2 worm cellular contexts compared by ENCODE assay signal in genomic region chrII:8743379-8744173, ce11.
TF ChIP-seq lines count a peak whose summit lies in the region.

TSS of gene mak-1 (plus strand) at chrII:8744071.

TF ChIP-seq in whole organism, L2 larva, 48 proteins besides CTCF, POLR2A, EP300 and RAD21 (continued from another document):
- TF ChIP-seq nhr-129 (tag; optimal IDR thresholded peaks at IDR 0.05; lab: Kevin White, UChicago) (peak; percentile 58), nhr-12 (tag; optimal IDR thresholded peaks at IDR 0.05; lab: Kevin White, UChicago) (no peak)

TF ChIP-seq in whole organism, L4 larva, 104 proteins besides CTCF, POLR2A, EP300 and RAD21 (continued from another document):
- TF ChIP-seq lin-38 (GFP tag; IDR thresholded peaks at IDR 0.05; lab: Robert Waterston, UW), result 0 out of 2 replicates have a peak, but pooled peaks have one; percentile 21
- TF ChIP-seq lim-7 (GFP tag; IDR thresholded peaks at IDR 0.05; lab: Robert Waterston, UW), result no peak
- no peak for TF ChIP-seq F26F4.8 (GFP tag; conservative IDR thresholded peaks at IDR 0.05; lab: Robert Waterston, UW)
- TF ChIP-seq nhr-102 (tag; optimal IDR thresholded peaks at IDR 0.05; lab: Kevin White, UChicago), result peak; percentile 51
- no peak for TF ChIP-seq gei-8 (GFP tag; optimal IDR thresholded peaks at IDR 0.05; lab: Kevin White, UChicago)
- TF ChIP-seq mes-2 (tag; optimal IDR thresholded peaks at IDR 0.05; lab: Kevin White, UChicago; ENCODE audit: poor library complexity, severe bottlenecking), result peak; percentile 20
- TF ChIP-seq snpc-4 (tag; optimal IDR thresholded peaks at IDR 0.05; lab: Kevin White, UChicago), result no peak
- no peak for TF ChIP-seq zip-11 (GFP tag; IDR thresholded peaks at IDR 0.05; lab: Robert Waterston, UW)
- no peak for TF ChIP-seq zfp-3 (GFP tag; conservative IDR thresholded peaks at IDR 0.05; lab: Robert Waterston, UW)
- TF ChIP-seq Y5F2A.4 (GFP tag; optimal IDR thresholded peaks at IDR 0.05; lab: Kevin White, UChicago), result no peak
- TF ChIP-seq nhr-28 (tag; optimal IDR thresholded peaks at IDR 0.05; lab: Kevin White, UChicago), result peak; percentile 96
- TF ChIP-seq ces-1 (GFP tag; optimal IDR thresholded peaks at IDR 0.05; lab: Kevin White, UChicago), result no peak
- peak; percentile 39; the same call in 1 of the 2 replicates for TF ChIP-seq arid-1 (GFP tag; conservative IDR thresholded peaks at IDR 0.05; lab: Robert Waterston, UW)
- no peak for TF ChIP-seq dmd-8 (GFP tag; IDR thresholded peaks at IDR 0.05; lab: Robert Waterston, UW)
- TF ChIP-seq nhr-48 (tag; optimal IDR thresholded peaks at IDR 0.05; lab: Kevin White, UChicago), result peak; percentile 87
- TF ChIP-seq aly-2 (tag; optimal IDR thresholded peaks at IDR 0.05; lab: Kevin White, UChicago), result no peak
- no peak for TF ChIP-seq snpc-1.2 (GFP tag; IDR thresholded peaks at IDR 0.05; lab: Robert Waterston, UW)
- TF ChIP-seq nhr-41 (GFP tag; IDR thresholded peaks at IDR 0.05; lab: Robert Waterston, UW), result no peak
- TF ChIP-seq D1046.2 (GFP tag; IDR thresholded peaks at IDR 0.05; lab: Robert Waterston, UW), result no peak
- TF ChIP-seq nhr-10 (tag; optimal IDR thresholded peaks at IDR 0.05; lab: Kevin White, UChicago), result peak; percentile 77
- peak; percentile 23 for TF ChIP-seq nhr-11 (tag; optimal IDR thresholded peaks at IDR 0.05; lab: Kevin White, UChicago)
- no peak for TF ChIP-seq tag-97 (GFP tag; IDR thresholded peaks at IDR 0.05; lab: Robert Waterston, UW)
- TF ChIP-seq ceh-28 (tag; optimal IDR thresholded peaks at IDR 0.05; lab: Kevin White, UChicago), result peak; percentile 8
- no peak for TF ChIP-seq dmd-9 (GFP tag; IDR thresholded peaks at IDR 0.05; lab: Robert Waterston, UW)
- TF ChIP-seq tra-1 (GFP tag; IDR thresholded peaks at IDR 0.05; lab: Robert Waterston, UW), result 0 out of 2 replicates have a peak, but pooled peaks have one; percentile 21
- TF ChIP-seq lin-1 (GFP tag; IDR thresholded peaks at IDR 0.05; lab: Robert Waterston, UW), result no peak
- TF ChIP-seq ceh-62 (tag; optimal IDR thresholded peaks at IDR 0.05; lab: Kevin White, UChicago), result no peak
- TF ChIP-seq hmg-1.1 (GFP tag; IDR thresholded peaks at IDR 0.05; lab: Robert Waterston, UW), result 0 out of 2 replicates have a peak, but pooled peaks have one; percentile 15
- TF ChIP-seq sdz-12 (GFP tag; optimal IDR thresholded peaks at IDR 0.05; lab: Kevin White, UChicago), result no peak
- no peak for TF ChIP-seq mep-1 (tag; optimal IDR thresholded peaks at IDR 0.05; lab: Kevin White, UChicago)
- TF ChIP-seq ceh-32 (tag; optimal IDR thresholded peaks at IDR 0.05; lab: Kevin White, UChicago; ENCODE audit: poor library complexity), result no peak
- TF ChIP-seq jun-1 (tag; optimal IDR thresholded peaks at IDR 0.05; lab: Kevin White, UChicago), result no peak
- TF ChIP-seq nhr-237 (tag; optimal IDR thresholded peaks at IDR 0.05; lab: Kevin White, UChicago), result no peak
- TF ChIP-seq Y75B8A.6 (GFP tag; IDR thresholded peaks at IDR 0.05; lab: Robert Waterston, UW), result no peak
- TF ChIP-seq lin-13 (GFP tag; optimal IDR thresholded peaks at IDR 0.05; lab: Kevin White, UChicago), result no peak
- TF ChIP-seq zip-2 (tag; optimal IDR thresholded peaks at IDR 0.05; lab: Kevin White, UChicago), result no peak
- TF ChIP-seq dmd-6 (GFP tag; IDR thresholded peaks at IDR 0.05; lab: Robert Waterston, UW), result peak; percentile 52; the same call in 1 of the 2 replicates
- TF ChIP-seq madf-5 (GFP tag; IDR thresholded peaks at IDR 0.05; lab: Robert Waterston, UW), result no peak
- TF ChIP-seq dve-1 (tag; optimal IDR thresholded peaks at IDR 0.05; lab: Kevin White, UChicago; ENCODE audit: insufficient read depth), result peak; percentile 73
- TF ChIP-seq lir-3 (tag; optimal IDR thresholded peaks at IDR 0.05; lab: Kevin White, UChicago), result no peak
- no peak for TF ChIP-seq R02D3.7 (tag; optimal IDR thresholded peaks at IDR 0.05; lab: Kevin White, UChicago)
- TF ChIP-seq Y48G9A.11 (GFP tag; IDR thresholded peaks at IDR 0.05; lab: Robert Waterston, UW), result peak; percentile 30; the same call in 1 of the 2 replicates
- TF ChIP-seq vab-7 (GFP tag; IDR thresholded peaks at IDR 0.05; lab: Robert Waterston, UW), result 0 out of 2 replicates have a peak, but pooled peaks have one; percentile 4
- no peak for TF ChIP-seq daf-19 (GFP tag; conservative IDR thresholded peaks at IDR 0.05; lab: Robert Waterston, UW)
- TF ChIP-seq hlh-30 (tag; optimal IDR thresholded peaks at IDR 0.05; lab: Kevin White, UChicago; ENCODE audit: insufficient read depth), result peak; percentile 48
- TF ChIP-seq T26A8.4 (GFP tag; IDR thresholded peaks at IDR 0.05; lab: Robert Waterston, UW), result peak; percentile 43; the same call in 1 of the 2 replicates
- TF ChIP-seq mdt-29 (GFP tag; IDR thresholded peaks at IDR 0.05; lab: Robert Waterston, UW), result no peak
- no peak for TF ChIP-seq fos-1 (tag; optimal IDR thresholded peaks at IDR 0.05; lab: Kevin White, UChicago)
- no peak for TF ChIP-seq lin-15B (tag; optimal IDR thresholded peaks at IDR 0.05; lab: Kevin White, UChicago)
- TF ChIP-seq skn-1 (tag; optimal IDR thresholded peaks at IDR 0.05; lab: Kevin White, UChicago), result no peak
- no peak for TF ChIP-seq lin-39 (tag; optimal IDR thresholded peaks at IDR 0.05; lab: Kevin White, UChicago)
- TF ChIP-seq T20F7.1 (GFP tag; optimal IDR thresholded peaks at IDR 0.05; lab: Kevin White, UChicago), result no peak
- peak; percentile 27 to 88 for TF ChIP-seq mdl-1 (tag; optimal IDR thresholded peaks at IDR 0.05; lab: Kevin White, UChicago)
- TF ChIP-seq attf-4 (tag; optimal IDR thresholded peaks at IDR 0.05; lab: Kevin White, UChicago), result no peak
- TF ChIP-seq madf-9 (GFP tag; conservative IDR thresholded peaks at IDR 0.05; lab: Robert Waterston, UW), result peak; percentile 36; the same call in 1 of the 2 replicates
- TF ChIP-seq ceh-82 (tag; optimal IDR thresholded peaks at IDR 0.05; lab: Kevin White, UChicago), result no peak
- no peak for TF ChIP-seq nhr-77 (tag; optimal IDR thresholded peaks at IDR 0.05; lab: Kevin White, UChicago)
- TF ChIP-seq ztf-11 (tag; optimal IDR thresholded peaks at IDR 0.05; lab: Kevin White, UChicago), result no peak
- no peak for TF ChIP-seq nhr-42 (GFP tag; IDR thresholded peaks at IDR 0.05; lab: Robert Waterston, UW)
- TF ChIP-seq rbr-2 (tag; optimal IDR thresholded peaks at IDR 0.05; lab: Kevin White, UChicago), result no peak
- TF ChIP-seq fkh-10 (GFP tag; optimal IDR thresholded peaks at IDR 0.05; lab: Kevin White, UChicago), result no peak
- peak; percentile 74 for TF ChIP-seq hlh-11 (tag; optimal IDR thresholded peaks at IDR 0.05; lab: Kevin White, UChicago)
- no peak for TF ChIP-seq Y105C5A.15 (GFP tag; IDR thresholded peaks at IDR 0.05; lab: Robert Waterston, UW)
- no peak for TF ChIP-seq unc-39 (tag; optimal IDR thresholded peaks at IDR 0.05; lab: Kevin White, UChicago)
- TF ChIP-seq lin-29 (GFP tag; IDR thresholded peaks at IDR 0.05; lab: Robert Waterston, UW), result no peak
- no peak for TF ChIP-seq ceh-44 (GFP tag; IDR thresholded peaks at IDR 0.05; lab: Robert Waterston, UW)
- no peak for TF ChIP-seq daf-8 (GFP tag; IDR thresholded peaks at IDR 0.05; lab: Robert Waterston, UW)
- no peak for TF ChIP-seq cey-2 (tag; optimal IDR thresholded peaks at IDR 0.05; lab: Kevin White, UChicago; ENCODE audit: borderline replicate concordance, insufficient read depth)
- peak; percentile 96 for TF ChIP-seq aha-1 (tag; lab: Kevin White, UChicago)
- TF ChIP-seq unc-62 (GFP tag; optimal IDR thresholded peaks at IDR 0.05 in 1 of 2; lab: Kevin White, UChicago), result peak in 1 of 2 experiments; percentile 33
- no peak for TF ChIP-seq unc-62 (tag; optimal IDR thresholded peaks at IDR 0.05; lab: Kevin White, UChicago)
- peak in 1 of 2 experiments; percentile 33 for TF ChIP-seq lsy-2 (tag; optimal IDR thresholded peaks at IDR 0.05; lab: Kevin White, UChicago)
- TF ChIP-seq pha-4 (GFP tag; IDR thresholded peaks at IDR 0.05; lab: Robert Waterston, UW), result no peak
- TF ChIP-seq pha-4 (tag; optimal IDR thresholded peaks at IDR 0.05; lab: Kevin White, UChicago), result no peak
- TF ChIP-seq spr-3 (GFP tag; optimal IDR thresholded peaks at IDR 0.05; lab: Kevin White, UChicago), result no peak
- TF ChIP-seq duxl-1 (tag; optimal IDR thresholded peaks at IDR 0.05; lab: Kevin White, UChicago; ENCODE audit: poor library complexity), result no peak
- peak; percentile 39 for TF ChIP-seq nhr-6 (tag; optimal IDR thresholded peaks at IDR 0.05; lab: Kevin White, UChicago)
- no peak for TF ChIP-seq spr-1 (tag; optimal IDR thresholded peaks at IDR 0.05; lab: Kevin White, UChicago)
- no peak for TF ChIP-seq zfp-2 (tag; optimal IDR thresholded peaks at IDR 0.05; lab: Kevin White, UChicago)
- no peak for TF ChIP-seq F37D6.2 (tag; optimal IDR thresholded peaks at IDR 0.05; lab: Kevin White, UChicago)
- TF ChIP-seq hif-1 (tag; optimal IDR thresholded peaks at IDR 0.05; lab: Kevin White, UChicago), result peak in 1 of 2 experiments; percentile 45
- no peak for TF ChIP-seq ZK337.2 (GFP tag; IDR thresholded peaks at IDR 0.05; lab: Robert Waterston, UW)
- no peak for TF ChIP-seq F44E2.7 (GFP tag; IDR thresholded peaks at IDR 0.05; lab: Robert Waterston, UW)
